Worm (Caenorhabditis elegans) whole organism, early embryonic: ENCODE data around the gene hpo-34.

ENCODE experiments used
- B0310.2 ChIP-seq: sonication (generic microtip); optimal IDR thresholded peaks from 2 replicates; lab custom pipeline; 2016; ENCODE audit warnings: mild to moderate bottlenecking, missing genetic modification characterization, missing compliant biosample characterization
- F13C5.2 ChIP-seq: sonication (generic microtip); optimal IDR thresholded peaks from 2 replicates; lab custom pipeline; 2017; ENCODE audit warnings: mild to moderate bottlenecking, missing genetic modification characterization, inconsistent platforms, missing compliant biosample characterization
- aly-1 ChIP-seq: sonication (generic microtip); optimal IDR thresholded peaks from 2 replicates; lab custom pipeline; 2016; ENCODE audit warnings: missing genetic modification characterization, missing compliant biosample characterization
- ama-1 ChIP-seq: fragments of 150-350 bp; optimal IDR thresholded peaks from 2 replicates; lab custom pipeline; 2014
- ceh-13 ChIP-seq: fragments of 200-800 bp; sonication (Bioruptor generic); optimal IDR thresholded peaks from 2 replicates; lab custom pipeline; 2018; ENCODE audit warnings: mild to moderate bottlenecking, missing genetic modification characterization, missing compliant biosample characterization
- ceh-36 ChIP-seq: sonication (generic microtip); optimal IDR thresholded peaks from 2 replicates; lab custom pipeline; 2016; ENCODE audit warnings: missing genetic modification characterization, inconsistent platforms, missing compliant biosample characterization
- ets-7 ChIP-seq: sonication (generic microtip); optimal IDR thresholded peaks from 2 replicates; lab custom pipeline; 2016; ENCODE audit warnings: missing genotype, missing genetic modification characterization, missing compliant biosample characterization
- flt-1 ChIP-seq: fragments of 200-800 bp; sonication (Bioruptor generic); IDR thresholded peaks from 2 replicates; pipeline ENCODE4 v1.3.6; 2022; ENCODE audit warnings: missing genetic modification characterization, missing compliant biosample characterization
- hmbx-1 ChIP-seq: sonication (generic microtip); optimal IDR thresholded peaks from 2 replicates; lab custom pipeline; 2016; ENCODE audit warnings: mild to moderate bottlenecking, missing genetic modification characterization, missing compliant biosample characterization
- hmg-4 ChIP-seq: fragments of 200-800 bp; sonication (Bioruptor generic); optimal IDR thresholded peaks from 2 replicates; lab custom pipeline; 2018; ENCODE audit warnings: mild to moderate bottlenecking, missing genetic modification characterization, missing compliant biosample characterization
- pes-1 ChIP-seq: fragments of 200-800 bp; sonication (Bioruptor generic); IDR thresholded peaks from 2 replicates; pipeline ENCODE4 v1.3.6; 2022; ENCODE audit warnings: missing genetic modification reagents, missing genetic modification characterization, missing compliant biosample characterization
- scrt-1 ChIP-seq: fragments of 200-800 bp; sonication (Bioruptor generic); IDR thresholded peaks from 2 replicates; pipeline ENCODE4 v1.3.6; 2022; ENCODE audit warnings: missing genetic modification characterization, missing compliant biosample characterization
- tbx-11 ChIP-seq: fragments of 200-800 bp; sonication (Bioruptor generic); IDR thresholded peaks from 2 replicates; pipeline ENCODE4 v1.3.6; 2022; ENCODE audit warnings: missing genetic modification characterization, missing compliant biosample characterization
- tbx-37 ChIP-seq: fragments of 200-800 bp; sonication (Bioruptor generic); conservative IDR thresholded peaks from 2 replicates; pipeline ENCODE4 v1.3.6; 2022; ENCODE audit warnings: missing genetic modification reagents, missing genetic modification characterization, missing compliant biosample characterization
- tra-4 ChIP-seq: sonication (generic microtip); optimal IDR thresholded peaks from 2 replicates; lab custom pipeline; 2017; ENCODE audit warnings: missing genetic modification characterization, missing compliant biosample characterization

The hpo-34 gene

ce11 chrX:11464271-11465103 lies 54.4 kb downstream of the hpo-34 start:
- no peak for TF ChIP-seq tra-4
- TF ChIP-seq pes-1 (GFP tag; lab: Robert Waterston, UW), result no peak
- no peak for TF ChIP-seq tbx-11 (GFP tag; lab: Robert Waterston, UW)
- TF ChIP-seq ama-1 (lab: Kevin White, UChicago), result no peak
- no peak for TF ChIP-seq tbx-37
- TF ChIP-seq hmg-4 (GFP tag; lab: Kevin White, UChicago), result no peak
- no peak for TF ChIP-seq ceh-13 (GFP tag; lab: Kevin White, UChicago)

- TF ChIP-seq ceh-13 (GFP tag; lab: Kevin White, UChicago), result no peak
- TF ChIP-seq ceh-36 (tag; lab: Kevin White, UChicago), result no peak
Observed at ce11 chrX:11463568-11463967, 55.3 kb downstream of the hpo-34 start.

ce11 chrX:11463005-11463404 lies 55.9 kb downstream of the hpo-34 start:
- TF ChIP-seq scrt-1 (GFP tag; lab: Robert Waterston, UW) (no peak), hmg-4 (GFP tag; lab: Kevin White, UChicago) (no peak), ama-1 (lab: Kevin White, UChicago) (no peak), pes-1 (GFP tag; lab: Robert Waterston, UW) (no peak), ceh-13 (GFP tag; lab: Kevin White, UChicago) (no peak)

ce11 chrX:11462112-11462511 lies 56.8 kb downstream of the hpo-34 start:
- TF ChIP-seq scrt-1 (GFP tag; lab: Robert Waterston, UW) (no peak), ceh-36 (tag; lab: Kevin White, UChicago) (no peak), tbx-37 (no peak), tbx-11 (GFP tag; lab: Robert Waterston, UW) (no peak), aly-1 (no peak), flt-1 (no peak), ceh-13 (GFP tag; lab: Kevin White, UChicago) (no peak), hmbx-1 (tag; lab: Kevin White, UChicago) (no peak), B0310.2 (tag; lab: Kevin White, UChicago) (no peak), pes-1 (GFP tag; lab: Robert Waterston, UW) (no peak), ets-7 (tag; lab: Kevin White, UChicago) (no peak), tra-4 (no peak), F13C5.2 (tag; lab: Kevin White, UChicago) (no peak), hmg-4 (GFP tag; lab: Kevin White, UChicago) (no peak)
